Fruit fly (Drosophila melanogaster): Measurements from ENCODE around the gene CG11529.

Gene CG11529

dm6 chr3L:12205848-12206247, 8.3 kb downstream of the CG11529 start, which contains the start of gene Tsen54:
Gene Tsen54, minus strand, starts transcription at chr3L:12206022.
- TF ChIP-seq rgr (GFP tag; optimal IDR thresholded peaks at IDR 0.05): no peak
- TF ChIP-seq Dfd (GFP tag; optimal IDR thresholded peaks at IDR 0.05): no peak
- no peak for TF ChIP-seq Hr78 (GFP tag; optimal IDR thresholded peaks at IDR 0.05)
- no peak for TF ChIP-seq GATAd (GFP tag; optimal IDR thresholded peaks at IDR 0.05)
- TF ChIP-seq N (GFP tag; optimal IDR thresholded peaks at IDR 0.05): no peak
- no peak for TF ChIP-seq Dif (GFP tag; optimal IDR thresholded peaks at IDR 0.05; ENCODE audit: partially characterized antibody)
- TF ChIP-seq tai (GFP tag; optimal IDR thresholded peaks at IDR 0.05): no peak
- TF ChIP-seq Jra (GFP tag; optimal IDR thresholded peaks at IDR 0.05): no peak
- TF ChIP-seq Myc (optimal IDR thresholded peaks at IDR 0.05): no peak
- TF ChIP-seq h (GFP tag; optimal IDR thresholded peaks at IDR 0.05): no peak
- no peak for TF ChIP-seq sage (GFP tag; optimal IDR thresholded peaks at IDR 0.05)

DNA sequence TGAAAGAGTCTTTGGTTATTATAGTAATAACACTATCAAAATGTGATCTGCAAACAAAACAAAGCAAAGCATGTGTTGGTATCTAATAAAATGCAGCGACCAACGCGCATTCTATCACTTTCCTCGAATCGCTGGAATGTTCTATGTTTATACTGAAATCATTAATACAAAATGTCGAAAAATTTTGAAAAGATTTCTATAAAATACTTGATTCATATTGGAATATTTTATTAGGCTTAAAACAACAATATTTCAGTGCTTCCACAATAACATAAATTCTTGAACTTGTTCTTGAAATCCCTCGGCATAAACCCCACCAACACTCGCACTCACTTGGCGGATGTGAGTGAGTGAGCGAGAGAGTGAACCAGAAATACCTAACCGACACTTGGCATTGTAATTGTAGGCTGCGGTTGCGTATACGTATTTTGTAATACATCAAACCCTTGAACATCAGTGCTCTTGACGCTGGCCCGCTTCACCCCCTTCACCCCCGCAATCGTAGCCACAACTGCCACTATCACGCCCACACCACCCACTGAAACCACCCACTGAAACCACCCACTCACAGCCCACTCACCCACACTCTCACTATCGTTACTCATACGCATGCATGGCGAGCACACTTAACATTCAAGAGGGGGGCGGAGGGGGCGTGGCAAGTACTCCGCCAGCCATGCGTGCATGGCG, 25.5 kb downstream of the CG11529 start:
- TF ChIP-seq fru (GFP tag; optimal IDR thresholded peaks at IDR 0.05): no peak
- TF ChIP-seq CG32264 (GFP tag; optimal IDR thresholded peaks at IDR 0.05): no peak
- no peak for TF ChIP-seq lola (GFP tag; optimal IDR thresholded peaks at IDR 0.05)
- no peak for TF ChIP-seq rgr (GFP tag; optimal IDR thresholded peaks at IDR 0.05)
- TF ChIP-seq Jra (GFP tag; optimal IDR thresholded peaks at IDR 0.05): no peak
- TF ChIP-seq Abd-B (GFP tag; optimal IDR thresholded peaks at IDR 0.05): no peak
- TF ChIP-seq br (GFP tag; optimal IDR thresholded peaks at IDR 0.05): no peak
- no peak for TF ChIP-seq Mio (GFP tag; optimal IDR thresholded peaks at IDR 0.05)
- TF ChIP-seq Rel (GFP tag; optimal IDR thresholded peaks at IDR 0.05): no peak
- TF ChIP-seq Rel (tag; optimal IDR thresholded peaks at IDR 0.05): no peak
- no peak for TF ChIP-seq woc (GFP tag; optimal IDR thresholded peaks at IDR 0.05)
- no peak for TF ChIP-seq CG9705 (GFP tag; optimal IDR thresholded peaks at IDR 0.05)
- TF ChIP-seq Vsx2 (GFP tag; optimal IDR thresholded peaks at IDR 0.05; ENCODE audit: partially characterized antibody): no peak
- no peak for TF ChIP-seq sage (GFP tag; optimal IDR thresholded peaks at IDR 0.05)
- no peak for TF ChIP-seq dmrt93B (GFP tag; optimal IDR thresholded peaks at IDR 0.05)
- no peak for TF ChIP-seq dsf (GFP tag; optimal IDR thresholded peaks at IDR 0.05; ENCODE audit: borderline replicate concordance)
- no peak for TF ChIP-seq Hnf4 (GFP tag; optimal IDR thresholded peaks at IDR 0.05)
- TF ChIP-seq ey (GFP tag; optimal IDR thresholded peaks at IDR 0.05): no peak
- TF ChIP-seq dl (GFP tag; optimal IDR thresholded peaks at IDR 0.05; ENCODE audit: insufficient read depth in 1 of 2, partially characterized antibody in 2 of 2): no peak
- no peak for TF ChIP-seq h (GFP tag; optimal IDR thresholded peaks at IDR 0.05)

DNA sequence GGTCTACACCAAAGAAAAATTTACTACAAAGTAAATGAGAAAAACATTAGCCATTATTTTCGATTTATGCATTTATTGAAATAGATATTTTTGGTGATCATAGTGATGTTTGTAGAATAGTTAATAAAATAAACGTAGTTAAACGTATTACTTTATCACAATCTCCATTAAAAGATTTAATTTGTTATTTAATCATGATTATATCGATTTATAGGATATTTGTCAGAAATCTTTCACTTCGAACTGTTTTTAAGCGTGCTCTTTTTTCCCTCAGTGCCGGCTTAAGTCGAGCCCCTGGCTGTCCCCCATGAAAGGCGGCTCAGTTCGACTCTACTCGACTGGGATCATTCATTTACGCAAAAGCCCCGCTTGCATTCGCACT, 26.0 kb downstream of the CG11529 start:
- TF ChIP-seq GATAd (GFP tag; optimal IDR thresholded peaks at IDR 0.05): no peak
- no peak for TF ChIP-seq pan (optimal IDR thresholded peaks at IDR 0.05)
- no peak for TF ChIP-seq psq (GFP tag; optimal IDR thresholded peaks at IDR 0.05)
- no peak for TF ChIP-seq Hr78 (GFP tag; optimal IDR thresholded peaks at IDR 0.05)
- no peak for TF ChIP-seq lola (GFP tag; optimal IDR thresholded peaks at IDR 0.05)
- TF ChIP-seq CG32264 (GFP tag; optimal IDR thresholded peaks at IDR 0.05): no peak
- no peak for TF ChIP-seq fru (GFP tag; optimal IDR thresholded peaks at IDR 0.05)
- no peak for TF ChIP-seq Rel (GFP tag; optimal IDR thresholded peaks at IDR 0.05)
- no peak for TF ChIP-seq Rel (tag; optimal IDR thresholded peaks at IDR 0.05)
- TF ChIP-seq Hr83 (GFP tag; optimal IDR thresholded peaks at IDR 0.05; ENCODE audit: poor library complexity, severe bottlenecking): no peak

dm6 chr3L:12227219-12227618, 29.6 kb downstream of the CG11529 start:
- TF ChIP-seq rgr (GFP tag; optimal IDR thresholded peaks at IDR 0.05) (no peak), h (GFP tag; optimal IDR thresholded peaks at IDR 0.05) (no peak), woc (GFP tag; optimal IDR thresholded peaks at IDR 0.05) (no peak), fru (GFP tag; optimal IDR thresholded peaks at IDR 0.05) (no peak), foxo (GFP tag; optimal IDR thresholded peaks at IDR 0.05) (no peak), Dfd (GFP tag; optimal IDR thresholded peaks at IDR 0.05) (no peak), brk (GFP tag; optimal IDR thresholded peaks at IDR 0.05) (no peak), CG9705 (GFP tag; optimal IDR thresholded peaks at IDR 0.05) (no peak), Abd-B (GFP tag; optimal IDR thresholded peaks at IDR 0.05) (no peak), Jra (GFP tag; optimal IDR thresholded peaks at IDR 0.05) (no peak), OdsH (GFP tag; optimal IDR thresholded peaks at IDR 0.05) (no peak), dmrt93B (GFP tag; optimal IDR thresholded peaks at IDR 0.05) (no peak), Dif (GFP tag; optimal IDR thresholded peaks at IDR 0.05; ENCODE audit: partially characterized antibody) (no peak), dsf (GFP tag; optimal IDR thresholded peaks at IDR 0.05; ENCODE audit: borderline replicate concordance) (no peak), Hr83 (GFP tag; optimal IDR thresholded peaks at IDR 0.05; ENCODE audit: poor library complexity, severe bottlenecking) (no peak)
